Worm (Caenorhabditis elegans) whole organism, early embryonic: Measurements from ENCODE around the gene mif-2.

ENCODE experiments used
- aly-1 ChIP-seq: sonication (generic microtip); optimal IDR thresholded peaks from 2 replicates; lab custom pipeline; 2016; ENCODE audit warnings: missing genetic modification characterization, missing compliant biosample characterization
- ama-1 ChIP-seq: fragments of 150-350 bp; optimal IDR thresholded peaks from 2 replicates; lab custom pipeline; 2014
- ceh-13 ChIP-seq: fragments of 200-800 bp; sonication (Bioruptor generic); optimal IDR thresholded peaks from 2 replicates; lab custom pipeline; 2018; ENCODE audit warnings: mild to moderate bottlenecking, missing genetic modification characterization, missing compliant biosample characterization
- ceh-36 ChIP-seq: sonication (generic microtip); optimal IDR thresholded peaks from 2 replicates; lab custom pipeline; 2016; ENCODE audit warnings: missing genetic modification characterization, inconsistent platforms, missing compliant biosample characterization
- ets-7 ChIP-seq: sonication (generic microtip); optimal IDR thresholded peaks from 2 replicates; lab custom pipeline; 2016; ENCODE audit warnings: missing genotype, missing genetic modification characterization, missing compliant biosample characterization
- flt-1 ChIP-seq: fragments of 200-800 bp; sonication (Bioruptor generic); IDR thresholded peaks from 2 replicates; pipeline ENCODE4 v1.3.6; 2022; ENCODE audit warnings: missing genetic modification characterization, missing compliant biosample characterization
- hmbx-1 ChIP-seq: sonication (generic microtip); optimal IDR thresholded peaks from 2 replicates; lab custom pipeline; 2016; ENCODE audit warnings: mild to moderate bottlenecking, missing genetic modification characterization, missing compliant biosample characterization
- hmg-4 ChIP-seq: fragments of 200-800 bp; sonication (Bioruptor generic); optimal IDR thresholded peaks from 2 replicates; lab custom pipeline; 2018; ENCODE audit warnings: mild to moderate bottlenecking, missing genetic modification characterization, missing compliant biosample characterization
- hnd-1 ChIP-seq: sonication (generic microtip); optimal IDR thresholded peaks from 2 replicates; lab custom pipeline; 2016; ENCODE audit warnings: missing genetic modification characterization, missing compliant biosample characterization
- scrt-1 ChIP-seq: fragments of 200-800 bp; sonication (Bioruptor generic); IDR thresholded peaks from 2 replicates; pipeline ENCODE4 v1.3.6; 2022; ENCODE audit warnings: missing genetic modification characterization, missing compliant biosample characterization
- sea-1 ChIP-seq: fragments of 200-800 bp; sonication (Bioruptor generic); conservative IDR thresholded peaks from 2 replicates; pipeline ENCODE4 v1.3.6; 2022; ENCODE audit warnings: missing genetic modification characterization, missing compliant biosample characterization
- tbx-11 ChIP-seq: fragments of 200-800 bp; sonication (Bioruptor generic); IDR thresholded peaks from 2 replicates; pipeline ENCODE4 v1.3.6; 2022; ENCODE audit warnings: missing genetic modification characterization, missing compliant biosample characterization
- tbx-37 ChIP-seq: fragments of 200-800 bp; sonication (Bioruptor generic); conservative IDR thresholded peaks from 2 replicates; pipeline ENCODE4 v1.3.6; 2022; ENCODE audit warnings: missing genetic modification reagents, missing genetic modification characterization, missing compliant biosample characterization

DNA sequence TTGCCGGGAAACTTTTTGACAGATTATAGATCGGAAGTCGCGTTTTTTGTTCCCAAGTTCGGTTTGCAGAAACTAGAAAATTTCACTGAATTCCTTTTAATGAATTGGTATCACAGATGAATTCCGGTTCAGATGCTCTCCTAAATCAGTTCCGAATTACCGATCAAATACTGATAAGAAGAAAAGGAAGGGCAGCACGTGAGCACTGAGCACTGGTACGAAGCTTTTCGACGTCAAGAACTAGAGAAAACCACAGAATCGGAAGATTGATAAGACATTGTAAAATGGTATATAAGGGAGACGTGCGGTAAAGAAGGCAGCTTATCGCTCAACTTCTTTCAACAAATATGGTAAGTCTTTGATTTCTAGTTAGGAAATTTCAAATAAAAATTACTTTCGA is 3.0 kb downstream of the mif-2 start, which contains the start of gene cpr-1:
- TF ChIP-seq ama-1 (lab: Kevin White, UChicago) (no peak), aly-1 (tag; lab: Kevin White, UChicago) (no peak), ceh-13 (GFP tag; lab: Kevin White, UChicago) (no peak), ets-7 (tag; lab: Kevin White, UChicago) (no peak), hmg-4 (GFP tag; lab: Kevin White, UChicago) (no peak), tbx-37 (no peak), tbx-11 (GFP tag; lab: Robert Waterston, UW) (no peak), hnd-1 (no peak), ceh-36 (tag; lab: Kevin White, UChicago) (no peak), hmbx-1 (no peak), sea-1 (GFP tag; lab: Robert Waterston, UW) (no peak), scrt-1 (GFP tag; lab: Robert Waterston, UW) (no peak), flt-1 (GFP tag; lab: Robert Waterston, UW) (no peak)
